Fruit fly (Drosophila melanogaster) whole organism, embryonic: ENCODE data around the gene CG2145.

Source experiments
- CG10462 ChIP-seq: fragments of 200-800 bp; sonication (Bioruptor generic); optimal IDR thresholded peaks from 2 replicates; lab custom pipeline; 2016; ENCODE audit warnings: missing biosample characterization, missing genetic modification characterization
- CG32767 ChIP-seq: fragments of 200-800 bp; sonication (Bioruptor generic); IDR thresholded peaks from 2 replicates; pipeline ENCODE4 v1.3.6; 2022; ENCODE audit warnings: missing biosample characterization, missing genetic modification characterization
- CkIIα-i1 ChIP-seq: fragments of 200-800 bp; sonication (Bioruptor generic); IDR thresholded peaks from 2 replicates; pipeline ENCODE4 v1.3.6; 2022; ENCODE audit warnings: missing biosample characterization, missing genetic modification characterization
- Dll ChIP-seq: fragments of 200-800 bp; sonication (Bioruptor generic); IDR thresholded peaks from 4 replicates; pipeline ENCODE4 v1.3.6; 2022; ENCODE audit warnings: missing biosample characterization, missing genetic modification characterization; ENCODE audit not compliant: partially characterized antibody
- Doc2 ChIP-seq: fragments of 200-800 bp; sonication (Bioruptor generic); IDR thresholded peaks from 2 replicates; pipeline ENCODE4 v1.3.6; 2022; ENCODE audit warnings: missing biosample characterization, missing genetic modification characterization
- Ets97D ChIP-seq: fragments of 200-800 bp; sonication (Bioruptor generic); optimal IDR thresholded peaks from 3 replicates; lab custom pipeline; 2016; ENCODE audit warnings: missing biosample characterization, missing genetic modification characterization
- H15 ChIP-seq: fragments of 200-800 bp; sonication (Bioruptor generic); IDR thresholded peaks from 3 replicates; pipeline ENCODE4 v1.3.6; 2022; ENCODE audit warnings: missing biosample characterization, missing genetic modification characterization
- HLH54F ChIP-seq: fragments of 200-800 bp; sonication (Bioruptor generic); optimal IDR thresholded peaks from 3 replicates; lab custom pipeline; 2016; ENCODE audit warnings: missing biosample characterization, missing genetic modification characterization
- rib ChIP-seq: fragments of 200-800 bp; sonication (Bioruptor generic); IDR thresholded peaks from 2 replicates; pipeline ENCODE4 v1.3.6; 2022; ENCODE audit warnings: missing biosample characterization, missing genetic modification characterization
- scrt ChIP-seq: fragments of 200-800 bp; sonication (Bioruptor generic); optimal IDR thresholded peaks from 2 replicates; lab custom pipeline; 2018; ENCODE audit warnings: missing biosample characterization, mild to moderate bottlenecking, missing genetic modification characterization, moderate library complexity
- tna ChIP-seq: fragments of 200-800 bp; sonication (Bioruptor generic); IDR thresholded peaks from 2 replicates; pipeline ENCODE4 v1.3.6; 2022; ENCODE audit warnings: missing biosample characterization, missing genetic modification characterization; ENCODE audit not compliant: partially characterized antibody

DNA sequence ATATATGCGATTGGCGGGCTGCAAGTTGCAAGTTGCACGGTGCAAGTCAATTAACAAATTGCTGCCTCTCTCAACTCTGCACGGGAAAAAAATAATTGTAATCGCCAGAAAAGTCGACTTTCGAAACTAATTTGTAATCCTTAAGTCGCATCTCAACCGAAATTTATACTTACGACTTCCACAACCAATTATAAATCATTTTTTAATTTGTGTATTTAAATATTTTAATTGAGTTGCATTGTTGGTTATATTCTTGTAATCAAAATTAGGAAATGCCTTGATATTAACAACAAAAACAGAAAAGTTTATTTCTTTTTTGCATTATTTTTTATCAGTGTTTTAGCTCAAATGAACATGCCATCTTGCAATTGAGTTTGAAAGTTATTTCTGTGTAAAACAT is 32.7 kb downstream of the CG2145 start:
- TF ChIP-seq CG10462 (GFP tag; lab: Kevin White, UChicago), result no peak
- no peak for TF ChIP-seq H15 (GFP tag; lab: Robert Waterston, UW)
- no peak for TF ChIP-seq CG32767
- no peak for TF ChIP-seq Dll (GFP tag; lab: Robert Waterston, UW)
- no peak for TF ChIP-seq tna (GFP tag; lab: Robert Waterston, UW)
- no peak for TF ChIP-seq Doc2 (GFP tag; lab: Robert Waterston, UW)
- TF ChIP-seq rib (GFP tag; lab: Robert Waterston, UW), result no peak
- no peak for TF ChIP-seq CkIIα-i1 (GFP tag; lab: Robert Waterston, UW)
- no peak for TF ChIP-seq scrt (GFP tag; lab: Kevin White, UChicago)
- TF ChIP-seq HLH54F (GFP tag; lab: Kevin White, UChicago), result no peak
- TF ChIP-seq Ets97D, result no peak
